Worm (Caenorhabditis elegans) whole organism, mixed stage, embryonic: ENCODE data around the gene F53C3.4.

Experiments used
- M03D4.4 ChIP-seq: sonication (generic microtip); optimal IDR thresholded peaks from 2 replicates; lab custom pipeline; 2017; ENCODE audit warnings: mild to moderate bottlenecking, missing genetic modification characterization, missing compliant biosample characterization
- bed-3 ChIP-seq: fragments of 200-800 bp; sonication (Bioruptor generic); optimal IDR thresholded peaks from 3 replicates; lab custom pipeline; 2018; ENCODE audit warnings: mild to moderate bottlenecking, missing genetic modification characterization, moderate library complexity, missing compliant biosample characterization
- blmp-1 ChIP-seq: fragments of 150-350 bp; optimal IDR thresholded peaks from 2 replicates; lab custom pipeline; 2014; ENCODE audit warnings: missing biosample characterization, missing genetic modification characterization
- ceh-83 ChIP-seq: fragments of 200-800 bp; sonication (Bioruptor generic); optimal IDR thresholded peaks from 2 replicates; lab custom pipeline; 2018; ENCODE audit warnings: mild to moderate bottlenecking, missing genetic modification characterization, missing compliant biosample characterization
- ces-1 ChIP-seq: fragments of 150-350 bp; optimal IDR thresholded peaks from 2 replicates; lab custom pipeline; 2014; ENCODE audit warnings: missing biosample characterization, missing genetic modification reagents, missing genetic modification characterization
- drap-1 ChIP-seq: fragments of 200-800 bp; sonication (Bioruptor generic); optimal IDR thresholded peaks from 3 replicates; lab custom pipeline; 2018; ENCODE audit warnings: mild to moderate bottlenecking, missing genetic modification characterization, missing compliant biosample characterization
- elt-1 ChIP-seq: sonication (generic microtip); optimal IDR thresholded peaks from 2 replicates; lab custom pipeline; 2017; ENCODE audit warnings: missing genetic modification characterization, mild to moderate bottlenecking, missing compliant biosample characterization, antibody characterized with exemption, moderate library complexity, borderline replicate concordance; ENCODE audit not compliant: insufficient read depth
- elt-3 ChIP-seq: fragments of 150-350 bp; optimal IDR thresholded peaks from 2 replicates; lab custom pipeline; 2014; ENCODE audit warnings: missing biosample characterization, missing genetic modification characterization
- flh-1 ChIP-seq: fragments of 200-800 bp; sonication (Bioruptor generic); optimal IDR thresholded peaks from 2 replicates; lab custom pipeline; 2018; ENCODE audit warnings: mild to moderate bottlenecking, missing genetic modification characterization, moderate library complexity, missing compliant biosample characterization
- ham-2 ChIP-seq: fragments of 200-800 bp; sonication (Bioruptor generic); optimal IDR thresholded peaks from 2 replicates; lab custom pipeline; 2018; ENCODE audit warnings: mild to moderate bottlenecking, missing genetic modification characterization, missing compliant biosample characterization
- hlh-1 ChIP-seq: fragments of 150-350 bp; optimal IDR thresholded peaks from 2 replicates; lab custom pipeline; 2014; ENCODE audit warnings: missing biosample characterization, missing genetic modification reagents, missing genetic modification characterization
- lin-13 ChIP-seq: fragments of 150-350 bp; optimal IDR thresholded peaks from 2 replicates; lab custom pipeline; 2014; ENCODE audit warnings: missing biosample characterization, missing genetic modification characterization
- lin-32 ChIP-seq: fragments of 200-800 bp; sonication (Bioruptor generic); optimal IDR thresholded peaks from 2 replicates; lab custom pipeline; 2018; ENCODE audit warnings: mild to moderate bottlenecking, missing genetic modification characterization, missing compliant biosample characterization
- lsy-2 ChIP-seq: fragments of 150-350 bp; optimal IDR thresholded peaks from 2 replicates; lab custom pipeline; 2014; ENCODE audit warnings: missing biosample characterization, missing genetic modification characterization
- mab-5 ChIP-seq: fragments of 150-350 bp; optimal IDR thresholded peaks from 2 replicates; lab custom pipeline; 2014; ENCODE audit warnings: missing biosample characterization, missing genetic modification characterization
- mls-2 ChIP-seq: sonication (generic microtip); optimal IDR thresholded peaks from 2 replicates; lab custom pipeline; 2016; ENCODE audit warnings: mild to moderate bottlenecking, missing genetic modification characterization, moderate library complexity, missing compliant biosample characterization
- nhr-12 ChIP-seq: fragments of 150-350 bp; optimal IDR thresholded peaks from 2 replicates; lab custom pipeline; 2014; ENCODE audit warnings: missing biosample characterization, missing genetic modification characterization
- nhr-2 ChIP-seq: fragments of 150-350 bp; optimal IDR thresholded peaks from 2 replicates; lab custom pipeline; 2014; ENCODE audit warnings: missing biosample characterization, missing genetic modification characterization
- nhr-237 ChIP-seq: fragments of 150-350 bp; optimal IDR thresholded peaks from 2 replicates; lab custom pipeline; 2014; ENCODE audit warnings: missing biosample characterization, missing genetic modification characterization
- nhr-28 ChIP-seq: fragments of 150-350 bp; optimal IDR thresholded peaks from 2 replicates; lab custom pipeline; 2014; ENCODE audit warnings: missing biosample characterization, missing genetic modification characterization
- nhr-76 ChIP-seq: sonication (generic microtip); optimal IDR thresholded peaks from 2 replicates; lab custom pipeline; 2017; ENCODE audit warnings: missing biosample characterization, missing genetic modification characterization
- pha-4 ChIP-seq: fragments of 150-350 bp; optimal IDR thresholded peaks from 2 replicates; lab custom pipeline; 2018; ENCODE audit warnings: missing biosample characterization, missing genetic modification reagents, missing genetic modification characterization
- sem-2 ChIP-seq: fragments of 200-800 bp; sonication (Bioruptor generic); optimal IDR thresholded peaks from 2 replicates; lab custom pipeline; 2018; ENCODE audit warnings: mild to moderate bottlenecking, missing genetic modification characterization, missing compliant biosample characterization
- sptf-1 ChIP-seq: sonication (generic microtip); optimal IDR thresholded peaks from 2 replicates; lab custom pipeline; 2017; ENCODE audit warnings: mild to moderate bottlenecking, missing genetic modification characterization, moderate library complexity, missing compliant biosample characterization
- tbx-8 ChIP-seq: fragments of 200-800 bp; sonication (Bioruptor generic); optimal IDR thresholded peaks from 2 replicates; lab custom pipeline; 2018; ENCODE audit warnings: mild to moderate bottlenecking, missing genetic modification characterization, moderate library complexity, missing compliant biosample characterization
- unc-120 ChIP-seq: sonication (generic microtip); optimal IDR thresholded peaks from 2 replicates; lab custom pipeline; 2017; ENCODE audit warnings: missing genetic modification characterization, missing compliant biosample characterization; ENCODE audit not compliant: poor library complexity, severe bottlenecking
- unc-39 ChIP-seq: fragments of 150-350 bp; optimal IDR thresholded peaks from 2 replicates; lab custom pipeline; 2014; ENCODE audit warnings: missing biosample characterization, missing genetic modification characterization
- unc-62 ChIP-seq: fragments of 150-350 bp; optimal IDR thresholded peaks from 2 replicates; lab custom pipeline; 2014; ENCODE audit warnings: missing biosample characterization, missing genetic modification reagents, missing genetic modification characterization
- ztf-11 ChIP-seq: fragments of 150-350 bp; optimal IDR thresholded peaks from 2 replicates; lab custom pipeline; 2014; ENCODE audit warnings: missing biosample characterization, missing genetic modification characterization

Gene F53C3.4

ce11 chrII:3901108-3901507, at the start of gene F53C3.4:
Gene F53C3.4, plus strand, starts transcription at chrII:3901408.
- TF ChIP-seq ceh-83 (no peak), nhr-2 (tag; lab: Kevin White, UChicago) (no peak), pha-4 (tag; lab: Kevin White, UChicago) (no peak), lin-32 (GFP tag; lab: Kevin White, UChicago) (no peak)
- TF ChIP-seq, all 35 proteins: peak for 0

DNA sequence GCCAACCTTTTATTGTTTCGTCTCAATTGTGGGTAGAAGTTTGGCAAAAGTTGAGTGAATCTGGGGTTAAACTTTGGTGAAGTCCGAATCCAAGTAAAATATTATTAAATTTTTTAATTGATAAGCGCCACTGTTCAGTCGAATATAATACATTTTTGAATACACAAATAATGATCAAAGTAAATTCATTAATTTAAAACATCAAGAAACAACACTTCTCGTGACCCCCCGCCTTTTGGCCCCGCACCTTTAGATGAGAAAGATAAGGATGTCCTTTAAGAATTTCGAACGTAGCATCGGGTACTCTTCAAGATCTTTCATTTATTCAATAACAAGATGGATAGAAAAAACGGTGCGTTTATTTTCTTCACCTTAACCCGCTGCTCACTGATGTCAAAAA, 48.6 kb upstream of the F53C3.4 start, which contains the start of gene nhr-257:
nhr-257 (plus strand) TSS at position 301 of the 400 bp plus-strand sequence.
- TF ChIP-seq mab-5 (no peak), mls-2 (no peak), hlh-1 (tag; lab: Kevin White, UChicago) (no peak), nhr-237 (tag; lab: Kevin White, UChicago) (no peak), M03D4.4 (no peak), blmp-1 (tag; lab: Kevin White, UChicago) (no peak), unc-120 (no peak), lsy-2 (tag; lab: Kevin White, UChicago) (no peak), nhr-76 (tag; lab: Kevin White, UChicago) (no peak), drap-1 (no peak), tbx-8 (no peak), ztf-11 (tag; lab: Kevin White, UChicago) (no peak), nhr-28 (no peak), ceh-83 (no peak), nhr-2 (tag; lab: Kevin White, UChicago) (no peak), pha-4 (tag; lab: Kevin White, UChicago) (no peak), unc-39 (tag; lab: Kevin White, UChicago) (no peak), elt-1 (no peak)

- TF ChIP-seq lin-32 (GFP tag; lab: Kevin White, UChicago) (no peak), drap-1 (no peak), elt-3 (tag; lab: Kevin White, UChicago) (no peak), ces-1 (GFP tag; lab: Kevin White, UChicago) (no peak)
Measured at ce11 chrII:3860826-3861225, 40.4 kb upstream of the F53C3.4 start, which contains the start of gene oac-11. Gene oac-11, minus strand, starts transcription at chrII:3860926.

ce11 chrII:3862053-3862452, 39.2 kb upstream of the F53C3.4 start:
- TF ChIP-seq elt-1, result no peak
- no peak for TF ChIP-seq unc-39 (tag; lab: Kevin White, UChicago)
- TF ChIP-seq nhr-28, result no peak
- TF ChIP-seq nhr-2 (tag; lab: Kevin White, UChicago), result no peak
- TF ChIP-seq blmp-1 (tag; lab: Kevin White, UChicago), result no peak
- TF ChIP-seq unc-62 (GFP tag; lab: Kevin White, UChicago), result no peak
- no peak for TF ChIP-seq mls-2
- no peak for TF ChIP-seq drap-1
- no peak for TF ChIP-seq ham-2 (GFP tag; lab: Kevin White, UChicago)
- no peak for TF ChIP-seq hlh-1 (tag; lab: Kevin White, UChicago)

ce11 chrII:3864652-3865051, 36.6 kb upstream of the F53C3.4 start, which contains the start of gene nhr-261:
Gene nhr-261, minus strand, starts transcription at chrII:3864752.
- no peak for TF ChIP-seq tbx-8
- no peak for TF ChIP-seq bed-3
- TF ChIP-seq sptf-1 (tag; lab: Kevin White, UChicago), result no peak
- no peak for TF ChIP-seq ces-1 (GFP tag; lab: Kevin White, UChicago)
- TF ChIP-seq M03D4.4, result no peak
- TF ChIP-seq unc-39 (tag; lab: Kevin White, UChicago), result no peak
- TF ChIP-seq sem-2, result no peak
- no peak for TF ChIP-seq hlh-1 (tag; lab: Kevin White, UChicago)
- no peak for TF ChIP-seq blmp-1 (tag; lab: Kevin White, UChicago)
- TF ChIP-seq elt-3 (tag; lab: Kevin White, UChicago), result no peak
- TF ChIP-seq lsy-2 (tag; lab: Kevin White, UChicago), result no peak
- TF ChIP-seq nhr-237 (tag; lab: Kevin White, UChicago), result no peak
- TF ChIP-seq mab-5, result no peak

ce11 chrII:3869601-3870000, 31.6 kb upstream of the F53C3.4 start, which contains the start of gene oac-10:
Gene oac-10, plus strand, starts transcription at chrII:3869901.
- no peak for TF ChIP-seq unc-62 (GFP tag; lab: Kevin White, UChicago)
- TF ChIP-seq lin-13 (tag; lab: Kevin White, UChicago), result no peak
- TF ChIP-seq nhr-12 (tag; lab: Kevin White, UChicago), result no peak
- TF ChIP-seq mls-2, result no peak
- TF ChIP-seq M03D4.4, result no peak
- TF ChIP-seq tbx-8, result no peak
- TF ChIP-seq ztf-11 (tag; lab: Kevin White, UChicago), result no peak
- TF ChIP-seq elt-1, result no peak
- no peak for TF ChIP-seq flh-1 (GFP tag; lab: Kevin White, UChicago)
- TF ChIP-seq nhr-28, result no peak
